Worm (Caenorhabditis elegans): Measurements from ENCODE around the gene afmd-1.

Gene afmd-1

ce11 chrIV:7285839-7286238, 41.8 kb downstream of the afmd-1 start, which contains the start of gene C06E4.8:
Gene C06E4.8 (minus strand): TSS chrIV:7285875.
- no peak for TF ChIP-seq hrde-1 (tag; optimal IDR thresholded peaks at IDR 0.05; ENCODE audit: borderline replicate concordance)
- TF ChIP-seq atf-7 (tag; optimal IDR thresholded peaks at IDR 0.05) = no peak
- TF ChIP-seq nfya-1 (tag; optimal IDR thresholded peaks at IDR 0.05; ENCODE audit: borderline replicate concordance, insufficient read depth) = no peak
- no peak for TF ChIP-seq nfya-2 (GFP tag; IDR thresholded peaks at IDR 0.05)
- no peak for TF ChIP-seq ceh-27 (GFP tag; optimal IDR thresholded peaks at IDR 0.05)
- TF ChIP-seq madf-8 (GFP tag; conservative IDR thresholded peaks at IDR 0.05) = no peak
- no peak for TF ChIP-seq ztf-25 (GFP tag; IDR thresholded peaks at IDR 0.05)
- TF ChIP-seq ceh-91 (GFP tag; IDR thresholded peaks at IDR 0.05) = no peak
- no peak for TF ChIP-seq K11D2.4 (GFP tag; IDR thresholded peaks at IDR 0.05)
- TF ChIP-seq aptf-3 (GFP tag; IDR thresholded peaks at IDR 0.05) = no peak
- TF ChIP-seq F57C9.4 (tag; optimal IDR thresholded peaks at IDR 0.05) = no peak
- TF ChIP-seq let-607 (tag; optimal IDR thresholded peaks at IDR 0.05) = no peak
- no peak for TF ChIP-seq cebp-2 (GFP tag; IDR thresholded peaks at IDR 0.05)
- no peak for TF ChIP-seq ceh-100 (GFP tag; IDR thresholded peaks at IDR 0.05)
- no peak for TF ChIP-seq F37B4.10 (GFP tag; IDR thresholded peaks at IDR 0.05)
- no peak for TF ChIP-seq C17E4.6 (GFP tag; IDR thresholded peaks at IDR 0.05)
- no peak for TF ChIP-seq K12H6.12 (tag; optimal IDR thresholded peaks at IDR 0.05)
- TF ChIP-seq B0035.1 (tag; optimal IDR thresholded peaks at IDR 0.05) = no peak
- no peak for TF ChIP-seq Y95B8A.8 (GFP tag; IDR thresholded peaks at IDR 0.05)
- no peak for TF ChIP-seq F22D6.2 (tag; optimal IDR thresholded peaks at IDR 0.05)

DNA sequence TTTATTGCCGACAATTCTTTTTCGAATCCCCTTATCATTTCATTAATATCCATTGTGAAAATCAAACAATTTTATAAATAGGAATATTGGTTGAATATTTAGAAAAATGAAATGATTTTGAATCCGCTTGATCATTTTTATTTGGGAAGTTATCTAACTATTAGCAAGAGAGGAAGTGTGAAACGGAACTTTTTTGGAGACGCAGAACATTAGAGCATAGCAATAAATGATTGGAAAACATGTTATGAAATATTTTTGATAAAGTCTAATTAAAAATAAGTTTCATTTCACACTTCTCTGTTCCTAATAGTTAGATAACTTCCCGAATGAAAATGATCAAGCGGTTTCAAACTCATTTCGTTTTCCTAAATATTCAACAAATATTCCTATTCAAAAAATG, 43.4 kb downstream of the afmd-1 start, which contains the start of gene F42C5.3:
F42C5.3 (minus strand) TSS at position 101 of the 400 bp plus-strand sequence.
- TF ChIP-seq madf-3 (GFP tag; IDR thresholded peaks at IDR 0.05) (no peak), atf-7 (tag; optimal IDR thresholded peaks at IDR 0.05) (no peak)

ce11 chrIV:7291066-7291465, 47.0 kb downstream of the afmd-1 start:
- TF ChIP-seq B0261.1 (tag; optimal IDR thresholded peaks at IDR 0.05) = no peak
- no peak for TF ChIP-seq B0336.3 (GFP tag; IDR thresholded peaks at IDR 0.05)
- TF ChIP-seq lsl-1 (GFP tag; optimal IDR thresholded peaks at IDR 0.05) = no peak
- TF ChIP-seq lin-40 (tag; optimal IDR thresholded peaks at IDR 0.05) = no peak
- TF ChIP-seq nhr-120 (GFP tag; IDR thresholded peaks at IDR 0.05) = no peak
- no peak for TF ChIP-seq aptf-2 (GFP tag; conservative IDR thresholded peaks at IDR 0.05)
- no peak for TF ChIP-seq somi-1 (GFP tag; optimal IDR thresholded peaks at IDR 0.05)

ce11 chrIV:7291957-7292356, 47.9 kb downstream of the afmd-1 start, which contains the start of gene F42C5.4:
Gene F42C5.4 (minus strand): TSS chrIV:7292127.
- TF ChIP-seq hmg-1.2 (GFP tag; IDR thresholded peaks at IDR 0.05) (no peak), him-1 (tag; optimal IDR thresholded peaks at IDR 0.05) (no peak)

- TF ChIP-seq lsy-27 (tag; optimal IDR thresholded peaks at IDR 0.05; ENCODE audit: borderline replicate concordance, insufficient read depth) = no peak
- TF ChIP-seq sdz-38 (tag; optimal IDR thresholded peaks at IDR 0.05) = no peak
- TF ChIP-seq mes-4 (tag; optimal IDR thresholded peaks at IDR 0.05) = no peak
- no peak for TF ChIP-seq cebp-1 (GFP tag; IDR thresholded peaks at IDR 0.05)
- no peak for TF ChIP-seq cebp-1 (tag; optimal IDR thresholded peaks at IDR 0.05)
- TF ChIP-seq nhr-80 (tag; optimal IDR thresholded peaks at IDR 0.05) = no peak
- no peak for TF ChIP-seq let-607 (tag; optimal IDR thresholded peaks at IDR 0.05)
- TF ChIP-seq B0035.1 (tag; optimal IDR thresholded peaks at IDR 0.05) = no peak
Measured at ce11 chrIV:7294121-7294520, 50.1 kb downstream of the afmd-1 start, which contains the start of gene F42C5.5. Gene F42C5.5 (minus strand): TSS chrIV:7294221.
